Worm (Caenorhabditis elegans) whole organism, L1 larva: ENCODE results near the gene CD4.11.

ENCODE experiments used
- F16B12.6 ChIP-seq: fragments of 150-350 bp; optimal IDR thresholded peaks from 2 replicates; lab custom pipeline; 2014; ENCODE audit warnings: missing biosample characterization, missing genetic modification characterization
- dpl-1 ChIP-seq, 3 experiments: fragments of 150-350 bp in 2 of 3; sonication (generic microtip) in 1 of 3; optimal IDR thresholded peaks; 2 replicates each; lab custom pipeline; 2014 to 2017; ENCODE audit warnings: missing biosample characterization in 3 of 3, missing genetic modification characterization in 3 of 3, missing genetic modification reagents in 3 of 3
- rnt-1 ChIP-seq: sonication (generic microtip); optimal IDR thresholded peaks from 2 replicates; lab custom pipeline; 2016; ENCODE audit warnings: mild to moderate bottlenecking, missing genetic modification characterization, moderate library complexity, missing compliant biosample characterization
- snpc-4 ChIP-seq: fragments of 150-350 bp; optimal IDR thresholded peaks from 2 replicates; lab custom pipeline; 2014; ENCODE audit warnings: missing biosample characterization, missing genetic modification characterization
- unc-30 ChIP-seq: sonication (generic microtip); optimal IDR thresholded peaks from 2 replicates; lab custom pipeline; 2017; ENCODE audit warnings: missing biosample characterization, missing genetic modification characterization
- ztf-4 ChIP-seq: fragments of 150-350 bp; optimal IDR thresholded peaks from 2 replicates; lab custom pipeline; 2014; ENCODE audit warnings: missing biosample characterization, missing genetic modification characterization

DNA sequence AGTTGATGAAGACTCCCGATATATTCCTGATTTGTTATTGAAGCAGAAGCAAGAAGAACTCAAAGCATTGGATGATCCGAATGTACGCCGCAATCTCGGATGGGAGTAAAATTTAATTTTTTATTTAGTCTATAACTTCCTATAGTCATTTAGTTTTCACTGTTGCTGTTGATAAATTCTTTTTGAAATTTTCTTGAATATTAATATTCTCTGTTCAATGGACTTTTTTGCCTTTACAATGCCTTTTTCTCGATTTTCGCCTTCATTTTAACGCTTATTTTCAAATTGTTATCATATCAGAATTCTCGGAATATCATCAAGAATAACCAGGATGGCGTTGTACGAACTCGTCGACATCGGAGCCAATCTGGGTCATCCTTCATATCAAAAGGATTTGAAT lies 9.4 kb downstream of the CD4.11 start, which contains the start of gene crn-2:
- TF ChIP-seq ztf-4 (no peak), rnt-1 (tag; lab: Kevin White, UChicago) (no peak), snpc-4 (tag; lab: Kevin White, UChicago) (no peak), dpl-1 (GFP tag; optimal IDR thresholded peaks at IDR 0.05; lab: Kevin White, UChicago) (no peak), F16B12.6 (tag; lab: Kevin White, UChicago) (no peak), unc-30 (tag; lab: Kevin White, UChicago) (no peak)
